Worm (Caenorhabditis elegans) whole organism, late embryonic: ENCODE results near the gene timp-1.

Experiments used
- C08G9.2 ChIP-seq: sonication (generic microtip); optimal IDR thresholded peaks from 2 replicates; lab custom pipeline; 2016; ENCODE audit warnings: mild to moderate bottlenecking, missing genetic modification characterization, moderate library complexity, missing compliant biosample characterization
- F13H6.1 ChIP-seq: sonication (generic microtip); optimal IDR thresholded peaks from 2 replicates; lab custom pipeline; 2016; ENCODE audit warnings: missing genetic modification characterization, missing compliant biosample characterization
- ceh-9 ChIP-seq: sonication (generic microtip); optimal IDR thresholded peaks from 2 replicates; lab custom pipeline; 2016; ENCODE audit warnings: mild to moderate bottlenecking, missing genetic modification characterization, inconsistent platforms, missing compliant biosample characterization
- dve-1 ChIP-seq: sonication (generic microtip); optimal IDR thresholded peaks from 2 replicates; lab custom pipeline; 2017; ENCODE audit warnings: antibody characterized with exemption, mild to moderate bottlenecking, missing genetic modification characterization, missing compliant biosample characterization
- elt-2 ChIP-seq: sonication (generic microtip); optimal IDR thresholded peaks from 2 replicates; lab custom pipeline; 2016; ENCODE audit warnings: missing genetic modification reagents, missing genetic modification characterization, missing compliant biosample characterization
- hlh-30 ChIP-seq: sonication (generic microtip); optimal IDR thresholded peaks from 2 replicates; lab custom pipeline; 2017; ENCODE audit warnings: antibody characterized with exemption, missing genetic modification characterization, missing compliant biosample characterization; ENCODE audit not compliant: insufficient read depth
- nfya-1 ChIP-seq: sonication (generic microtip); optimal IDR thresholded peaks from 2 replicates; lab custom pipeline; 2017; ENCODE audit warnings: missing genetic modification characterization, mild to moderate bottlenecking, missing compliant biosample characterization, antibody characterized with exemption, moderate library complexity
- nhr-11 ChIP-seq: fragments of 150-350 bp; optimal IDR thresholded peaks from 2 replicates; lab custom pipeline; 2014; ENCODE audit warnings: missing biosample characterization, missing genetic modification characterization
- pag-3 ChIP-seq: sonication (generic microtip); optimal IDR thresholded peaks from 2 replicates; lab custom pipeline; 2016; ENCODE audit warnings: missing compliant biosample characterization, missing genetic modification characterization, borderline replicate concordance
- pha-4 ChIP-seq: fragments of 150-350 bp; optimal IDR thresholded peaks from 2 replicates; lab custom pipeline; 2018; ENCODE audit warnings: missing biosample characterization, missing genetic modification reagents, missing genetic modification characterization

- TF ChIP-seq nfya-1 (tag; lab: Kevin White, UChicago) (no peak), elt-2 (tag; lab: Kevin White, UChicago) (no peak), hlh-30 (tag; lab: Kevin White, UChicago) (no peak), nhr-11 (no peak), C08G9.2 (tag; lab: Kevin White, UChicago) (no peak), dve-1 (tag; lab: Kevin White, UChicago) (no peak), pag-3 (tag; lab: Kevin White, UChicago) (no peak), pha-4 (tag; lab: Kevin White, UChicago) (no peak), ceh-9 (tag; lab: Kevin White, UChicago) (no peak), F13H6.1 (tag; lab: Kevin White, UChicago) (no peak)
Measured at ce11 chrV:8188421-8188820, 18.6 kb upstream of the timp-1 start, which contains the start of gene F20D6.15.
